Worm (Caenorhabditis elegans): ENCODE results near the gene nphp-1.

ce11 chrII:10646901-10647566 lies 5.0 kb downstream of the nphp-1 start, which contains the start of gene M28.10:
- TF ChIP-seq lin-35 (GFP tag; optimal IDR thresholded peaks at IDR 0.05) (no peak), mes-4 (tag; optimal IDR thresholded peaks at IDR 0.05) (no peak)
